Worm (Caenorhabditis elegans) whole organism, early embryonic: Measurements from ENCODE around the gene nhr-119.

Experiments used
- B0310.2 ChIP-seq: sonication (generic microtip); optimal IDR thresholded peaks from 2 replicates; lab custom pipeline; 2016; ENCODE audit warnings: mild to moderate bottlenecking, missing genetic modification characterization, missing compliant biosample characterization
- F13C5.2 ChIP-seq: sonication (generic microtip); optimal IDR thresholded peaks from 2 replicates; lab custom pipeline; 2017; ENCODE audit warnings: mild to moderate bottlenecking, missing genetic modification characterization, inconsistent platforms, missing compliant biosample characterization
- ama-1 ChIP-seq: fragments of 150-350 bp; optimal IDR thresholded peaks from 2 replicates; lab custom pipeline; 2014
- ceh-13 ChIP-seq: fragments of 200-800 bp; sonication (Bioruptor generic); optimal IDR thresholded peaks from 2 replicates; lab custom pipeline; 2018; ENCODE audit warnings: mild to moderate bottlenecking, missing genetic modification characterization, missing compliant biosample characterization
- ceh-36 ChIP-seq: sonication (generic microtip); optimal IDR thresholded peaks from 2 replicates; lab custom pipeline; 2016; ENCODE audit warnings: missing genetic modification characterization, inconsistent platforms, missing compliant biosample characterization
- ets-7 ChIP-seq: sonication (generic microtip); optimal IDR thresholded peaks from 2 replicates; lab custom pipeline; 2016; ENCODE audit warnings: missing genotype, missing genetic modification characterization, missing compliant biosample characterization
- flt-1 ChIP-seq: fragments of 200-800 bp; sonication (Bioruptor generic); IDR thresholded peaks from 2 replicates; pipeline ENCODE4 v1.3.6; 2022; ENCODE audit warnings: missing genetic modification characterization, missing compliant biosample characterization
- hmbx-1 ChIP-seq: sonication (generic microtip); optimal IDR thresholded peaks from 2 replicates; lab custom pipeline; 2016; ENCODE audit warnings: mild to moderate bottlenecking, missing genetic modification characterization, missing compliant biosample characterization
- pes-1 ChIP-seq: fragments of 200-800 bp; sonication (Bioruptor generic); IDR thresholded peaks from 2 replicates; pipeline ENCODE4 v1.3.6; 2022; ENCODE audit warnings: missing genetic modification reagents, missing genetic modification characterization, missing compliant biosample characterization
- scrt-1 ChIP-seq: fragments of 200-800 bp; sonication (Bioruptor generic); IDR thresholded peaks from 2 replicates; pipeline ENCODE4 v1.3.6; 2022; ENCODE audit warnings: missing genetic modification characterization, missing compliant biosample characterization
- sea-1 ChIP-seq: fragments of 200-800 bp; sonication (Bioruptor generic); conservative IDR thresholded peaks from 2 replicates; pipeline ENCODE4 v1.3.6; 2022; ENCODE audit warnings: missing genetic modification characterization, missing compliant biosample characterization
- tbx-11 ChIP-seq: fragments of 200-800 bp; sonication (Bioruptor generic); IDR thresholded peaks from 2 replicates; pipeline ENCODE4 v1.3.6; 2022; ENCODE audit warnings: missing genetic modification characterization, missing compliant biosample characterization
- tbx-37 ChIP-seq: fragments of 200-800 bp; sonication (Bioruptor generic); conservative IDR thresholded peaks from 2 replicates; pipeline ENCODE4 v1.3.6; 2022; ENCODE audit warnings: missing genetic modification reagents, missing genetic modification characterization, missing compliant biosample characterization
- tra-4 ChIP-seq: sonication (generic microtip); optimal IDR thresholded peaks from 2 replicates; lab custom pipeline; 2017; ENCODE audit warnings: missing genetic modification characterization, missing compliant biosample characterization

DNA sequence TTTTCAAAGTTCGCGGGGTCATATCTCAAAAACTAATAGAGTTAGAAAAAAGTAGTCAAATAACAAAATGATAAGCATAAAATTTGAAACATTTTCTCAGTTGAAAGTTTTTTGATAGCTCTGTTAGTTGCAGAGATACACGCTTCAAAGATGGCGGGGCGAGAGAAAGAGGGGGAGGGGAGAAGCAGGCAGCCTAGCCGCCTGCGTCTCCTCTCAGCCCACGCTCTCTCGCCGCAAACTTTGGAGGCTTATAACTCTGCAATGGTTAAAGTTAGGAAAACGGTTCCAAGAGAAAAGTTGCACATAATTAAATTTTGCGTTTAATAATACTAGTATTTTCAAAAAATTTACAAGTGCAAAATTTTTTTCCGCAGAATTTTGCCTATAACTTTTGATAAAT is 1.4 kb upstream of the nhr-119 start:
- TF ChIP-seq tbx-37 (GFP tag; lab: Robert Waterston, UW) (no peak), ama-1 (lab: Kevin White, UChicago) (no peak), tbx-11 (no peak), flt-1 (GFP tag; lab: Robert Waterston, UW) (no peak), hmbx-1 (tag; lab: Kevin White, UChicago) (no peak), F13C5.2 (no peak), scrt-1 (GFP tag; lab: Robert Waterston, UW) (no peak), B0310.2 (tag; lab: Kevin White, UChicago) (no peak), ceh-36 (tag; lab: Kevin White, UChicago) (no peak), tra-4 (no peak), ets-7 (tag; lab: Kevin White, UChicago) (no peak), ceh-13 (GFP tag; lab: Kevin White, UChicago) (no peak), pes-1 (no peak), sea-1 (GFP tag; lab: Robert Waterston, UW) (no peak)
